Worm (Caenorhabditis elegans) whole organism, L1 larva: Measurements from ENCODE around the gene C53A5.11.

Experiments
- C04F5.9 ChIP-seq: sonication (generic microtip); optimal IDR thresholded peaks from 2 replicates; lab custom pipeline; 2016; ENCODE audit warnings: missing genetic modification characterization, missing compliant biosample characterization
- C34B4.2 ChIP-seq: sonication (generic microtip); optimal IDR thresholded peaks from 2 replicates; lab custom pipeline; 2017; ENCODE audit warnings: mild to moderate bottlenecking, missing genetic modification characterization, missing compliant biosample characterization
- alr-1 ChIP-seq: fragments of 200-800 bp; sonication (Bioruptor generic); optimal IDR thresholded peaks from 2 replicates; lab custom pipeline; 2018; ENCODE audit warnings: borderline replicate concordance, mild to moderate bottlenecking, missing genetic modification characterization, missing compliant biosample characterization
- ama-1 ChIP-seq: fragments of 150-350 bp; optimal IDR thresholded peaks from 2 replicates; lab custom pipeline; 2014
- blmp-1 ChIP-seq: fragments of 150-350 bp; optimal IDR thresholded peaks from 2 replicates; lab custom pipeline; 2014; ENCODE audit warnings: missing biosample characterization, missing genetic modification characterization
- ceh-8 ChIP-seq: fragments of 200-800 bp; sonication (Bioruptor generic); optimal IDR thresholded peaks from 2 replicates; lab custom pipeline; 2018; ENCODE audit warnings: mild to moderate bottlenecking, missing genetic modification characterization, moderate library complexity, missing compliant biosample characterization
- ceh-82 ChIP-seq, 3 experiments: fragments of 150-350 bp in 1 of 3; sonication (generic microtip) in 2 of 3; optimal IDR thresholded peaks; 2 replicates each; lab custom pipeline; 2014 to 2017; ENCODE audit warnings: missing biosample characterization in 3 of 3, missing genetic modification characterization in 3 of 3
- ceh-90 ChIP-seq: sonication (generic microtip); optimal IDR thresholded peaks from 2 replicates; lab custom pipeline; 2016; ENCODE audit warnings: missing genetic modification characterization, missing compliant biosample characterization
- ces-1 ChIP-seq: fragments of 150-350 bp; optimal IDR thresholded peaks from 2 replicates; lab custom pipeline; 2014; ENCODE audit warnings: missing biosample characterization, missing genetic modification reagents, missing genetic modification characterization
- efl-3 ChIP-seq: fragments of 200-800 bp; sonication (Bioruptor generic); optimal IDR thresholded peaks from 2 replicates; lab custom pipeline; 2018; ENCODE audit warnings: mild to moderate bottlenecking, missing genetic modification characterization, missing compliant biosample characterization
- ets-5 ChIP-seq: fragments of 200-800 bp; sonication (Bioruptor generic); IDR thresholded peaks from 2 replicates; pipeline ENCODE4 v1.3.6; 2022; ENCODE audit warnings: missing genetic modification characterization, missing compliant biosample characterization
- fkh-4 ChIP-seq: sonication (generic microtip); optimal IDR thresholded peaks from 2 replicates; lab custom pipeline; 2016; ENCODE audit warnings: missing compliant biosample characterization, missing genetic modification characterization, borderline replicate concordance
- hlh-17 ChIP-seq: fragments of 200-800 bp; sonication (Bioruptor generic); optimal IDR thresholded peaks from 2 replicates; lab custom pipeline; 2018; ENCODE audit warnings: missing genetic modification characterization, mild to moderate bottlenecking, missing compliant biosample characterization, moderate library complexity, borderline replicate concordance
- hlh-4 ChIP-seq: sonication (generic microtip); optimal IDR thresholded peaks from 2 replicates; lab custom pipeline; 2016; ENCODE audit warnings: mild to moderate bottlenecking, missing genetic modification characterization, missing compliant biosample characterization
- hpl-2 ChIP-seq: fragments of 150-350 bp; optimal IDR thresholded peaks from 2 replicates; lab custom pipeline; 2014; ENCODE audit warnings: missing biosample characterization, missing genetic modification reagents, missing genetic modification characterization
- irx-1 ChIP-seq: sonication (generic microtip); optimal IDR thresholded peaks from 2 replicates; lab custom pipeline; 2016; ENCODE audit warnings: missing genetic modification characterization, missing compliant biosample characterization
- isw-1 ChIP-seq: fragments of 200-800 bp; sonication (Bioruptor generic); IDR thresholded peaks from 2 replicates; pipeline ENCODE4 v1.3.6; 2022; ENCODE audit warnings: missing genetic modification characterization, missing compliant biosample characterization
- jun-1 ChIP-seq: fragments of 150-350 bp; optimal IDR thresholded peaks from 2 replicates; lab custom pipeline; 2014; ENCODE audit warnings: missing biosample characterization, missing genetic modification reagents, missing genetic modification characterization
- lin-15B ChIP-seq: fragments of 150-350 bp; sonication (generic microtip); optimal IDR thresholded peaks from 3 replicates; lab custom pipeline; 2014; ENCODE audit warnings: missing biosample characterization, missing genetic modification characterization
- lin-35 ChIP-seq, 2 experiments: fragments of 150-350 bp; optimal IDR thresholded peaks; 2 replicates each; lab custom pipeline; 2014; ENCODE audit warnings: missing biosample characterization in 2 of 2, missing genetic modification characterization in 2 of 2, missing genetic modification reagents in 2 of 2
- lin-39 ChIP-seq: fragments of 150-350 bp; optimal IDR thresholded peaks from 2 replicates; lab custom pipeline; 2014; ENCODE audit warnings: missing biosample characterization, missing genetic modification reagents, missing genetic modification characterization
- lsy-2 ChIP-seq, 2 experiments: fragments of 150-350 bp; optimal IDR thresholded peaks; 2 replicates each; lab custom pipeline; 2014; ENCODE audit warnings: missing biosample characterization in 2 of 2, missing genetic modification characterization in 2 of 2
- mab-9 ChIP-seq: fragments of 200-800 bp; sonication (Bioruptor generic); IDR thresholded peaks from 2 replicates; pipeline ENCODE4 v1.3.6; 2022; ENCODE audit warnings: missing genetic modification reagents, missing genetic modification characterization, missing compliant biosample characterization
- mdl-1 ChIP-seq, 2 experiments: fragments of 150-350 bp; optimal IDR thresholded peaks; 2 replicates each; lab custom pipeline; 2014 to 2017; ENCODE audit warnings: missing biosample characterization in 2 of 2, missing genetic modification characterization in 2 of 2, inconsistent platforms in 1 of 2
- mep-1 ChIP-seq: fragments of 150-350 bp; optimal IDR thresholded peaks from 2 replicates; lab custom pipeline; 2014; ENCODE audit warnings: missing biosample characterization, missing genetic modification characterization
- nhr-11 ChIP-seq: fragments of 150-350 bp; optimal IDR thresholded peaks from 2 replicates; lab custom pipeline; 2014; ENCODE audit warnings: missing biosample characterization, missing genetic modification characterization
- nhr-12 ChIP-seq: sonication (generic microtip); optimal IDR thresholded peaks from 2 replicates; lab custom pipeline; 2017; ENCODE audit warnings: missing biosample characterization, missing genetic modification characterization
- nhr-19 ChIP-seq: fragments of 200-800 bp; sonication (Bioruptor generic); conservative IDR thresholded peaks from 2 replicates; pipeline ENCODE4 v1.3.6; 2022; ENCODE audit warnings: missing genetic modification characterization, missing compliant biosample characterization
- nhr-237 ChIP-seq: fragments of 150-350 bp; optimal IDR thresholded peaks from 2 replicates; lab custom pipeline; 2014; ENCODE audit warnings: missing biosample characterization, missing genetic modification characterization
- nhr-28 ChIP-seq: fragments of 150-350 bp; optimal IDR thresholded peaks from 2 replicates; lab custom pipeline; 2014; ENCODE audit warnings: missing biosample characterization, missing genetic modification characterization
- nhr-47 ChIP-seq: sonication (generic microtip); optimal IDR thresholded peaks from 2 replicates; lab custom pipeline; 2016; ENCODE audit warnings: mild to moderate bottlenecking, missing genetic modification characterization, moderate library complexity, missing compliant biosample characterization
- nhr-71 ChIP-seq: sonication (generic microtip); optimal IDR thresholded peaks from 2 replicates; lab custom pipeline; 2016; ENCODE audit warnings: mild to moderate bottlenecking, missing genetic modification characterization, moderate library complexity, missing compliant biosample characterization
- nhr-76 ChIP-seq: sonication (generic microtip); optimal IDR thresholded peaks from 2 replicates; lab custom pipeline; 2017; ENCODE audit warnings: missing biosample characterization, missing genetic modification characterization
- nhr-84 ChIP-seq: sonication (generic microtip); optimal IDR thresholded peaks from 2 replicates; lab custom pipeline; 2017; ENCODE audit warnings: missing biosample characterization, missing genetic modification characterization
- pag-3 ChIP-seq: sonication (generic microtip); optimal IDR thresholded peaks from 2 replicates; lab custom pipeline; 2017; ENCODE audit warnings: missing genetic modification characterization, mild to moderate bottlenecking, missing compliant biosample characterization, antibody characterized with exemption, borderline replicate concordance; ENCODE audit not compliant: insufficient read depth
- pax-3 ChIP-seq: fragments of 200-800 bp; sonication (Bioruptor generic); optimal IDR thresholded peaks from 2 replicates; lab custom pipeline; 2018; ENCODE audit warnings: mild to moderate bottlenecking, missing genetic modification characterization, moderate library complexity, missing compliant biosample characterization
- skn-1 ChIP-seq: fragments of 150-350 bp; optimal IDR thresholded peaks from 2 replicates; lab custom pipeline; 2014; ENCODE audit warnings: missing biosample characterization, missing genetic modification characterization
- snu-23 ChIP-seq: sonication (generic microtip); optimal IDR thresholded peaks from 2 replicates; lab custom pipeline; 2016; ENCODE audit warnings: missing genetic modification characterization, missing compliant biosample characterization
- tbx-2 ChIP-seq: sonication (generic microtip); optimal IDR thresholded peaks from 2 replicates; lab custom pipeline; 2016; ENCODE audit warnings: missing genetic modification characterization, missing compliant biosample characterization
- unc-130 ChIP-seq: fragments of 150-350 bp; optimal IDR thresholded peaks from 2 replicates; lab custom pipeline; 2017; ENCODE audit warnings: missing biosample characterization, missing genetic modification characterization, inconsistent platforms
- unc-30 ChIP-seq: sonication (generic microtip); optimal IDR thresholded peaks from 2 replicates; lab custom pipeline; 2017; ENCODE audit warnings: missing biosample characterization, missing genetic modification characterization
- unc-62 ChIP-seq: fragments of 150-350 bp; optimal IDR thresholded peaks from 2 replicates; lab custom pipeline; 2014; ENCODE audit warnings: missing biosample characterization, missing genetic modification reagents, missing genetic modification characterization
- unc-86 ChIP-seq: sonication (generic microtip); optimal IDR thresholded peaks from 2 replicates; lab custom pipeline; 2016; ENCODE audit warnings: missing genetic modification characterization, missing compliant biosample characterization
- unc-98 ChIP-seq: fragments of 200-800 bp; sonication (Bioruptor generic); IDR thresholded peaks from 2 replicates; pipeline ENCODE4 v1.3.6; 2022; ENCODE audit warnings: missing genetic modification characterization, missing compliant biosample characterization
- vab-15 ChIP-seq: sonication (generic microtip); optimal IDR thresholded peaks from 2 replicates; lab custom pipeline; 2017; ENCODE audit warnings: missing genotype, mild to moderate bottlenecking, missing genetic modification characterization, missing compliant biosample characterization
- zag-1 ChIP-seq: fragments of 150-350 bp; optimal IDR thresholded peaks from 2 replicates; lab custom pipeline; 2014; ENCODE audit warnings: missing biosample characterization, missing genetic modification characterization
- ztf-11 ChIP-seq, 2 experiments: sonication (generic microtip); optimal IDR thresholded peaks; 2 replicates each; lab custom pipeline; 2016 to 2017; ENCODE audit warnings: missing genetic modification characterization in 2 of 2, missing biosample characterization in 1 of 2, missing compliant biosample characterization in 1 of 2
- ztf-4 ChIP-seq: fragments of 150-350 bp; optimal IDR thresholded peaks from 2 replicates; lab custom pipeline; 2014; ENCODE audit warnings: missing biosample characterization, missing genetic modification characterization

The C53A5.11 gene

DNA sequence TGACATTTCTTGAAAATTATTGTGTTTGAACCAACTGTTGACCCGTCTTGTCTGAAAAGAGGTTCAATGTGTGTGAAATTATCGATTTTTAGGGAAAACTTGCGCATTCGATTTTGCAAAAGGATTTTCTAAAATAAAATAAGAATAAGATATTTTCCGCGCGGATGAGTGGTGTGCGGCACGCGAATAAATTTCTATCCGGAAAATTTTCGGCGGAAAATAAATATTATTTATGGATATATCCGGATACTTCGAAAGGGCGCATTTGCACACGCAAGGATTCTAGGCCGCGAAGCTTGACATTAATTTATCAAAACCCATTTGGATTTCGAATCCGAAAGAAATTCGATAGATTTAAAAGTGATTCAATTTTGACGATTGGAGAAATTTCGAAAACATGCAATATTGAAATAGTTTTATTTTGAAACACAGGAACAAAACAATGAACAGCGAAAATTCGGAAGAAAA is 16.8 kb upstream of the C53A5.11 start, which contains the start of gene rike-1 (continued):
- TF ChIP-seq hlh-4 (no peak), blmp-1 (tag; lab: Kevin White, UChicago) (peak; percentile 52), nhr-11 (tag; lab: Kevin White, UChicago) (no peak), lsy-2 (tag; optimal IDR thresholded peaks at IDR 0.05; lab: Kevin White, UChicago) (peak in 1 of 2 experiments; percentile 56), skn-1 (tag; lab: Kevin White, UChicago) (no peak), pax-3 (no peak), hlh-17 (GFP tag; lab: Kevin White, UChicago) (no peak), snu-23 (GFP tag; lab: Kevin White, UChicago) (peak; percentile 2), nhr-76 (tag; lab: Kevin White, UChicago) (no peak), ceh-82 (tag; optimal IDR thresholded peaks at IDR 0.05; lab: Kevin White, UChicago) (no peak), nhr-12 (no peak), hpl-2 (GFP tag; lab: Kevin White, UChicago) (no peak), nhr-237 (tag; lab: Kevin White, UChicago) (no peak), nhr-71 (tag; lab: Kevin White, UChicago) (peak; percentile 42), zag-1 (tag; lab: Kevin White, UChicago) (no peak), unc-86 (tag; lab: Kevin White, UChicago) (no peak), pag-3 (tag; lab: Kevin White, UChicago) (no peak), ztf-4 (tag; lab: Kevin White, UChicago) (no peak), ceh-8 (GFP tag; lab: Kevin White, UChicago) (no peak), nhr-84 (tag; lab: Kevin White, UChicago) (no peak), unc-98 (GFP tag; lab: Robert Waterston, UW) (no peak), jun-1 (tag; lab: Kevin White, UChicago) (no peak), ets-5 (no peak), nhr-47 (tag; lab: Kevin White, UChicago) (peak; percentile 21), C34B4.2 (tag; lab: Kevin White, UChicago) (no peak), unc-30 (tag; lab: Kevin White, UChicago) (no peak), mab-9 (GFP tag; lab: Robert Waterston, UW) (no peak), unc-62 (GFP tag; lab: Kevin White, UChicago) (no peak), mep-1 (tag; lab: Kevin White, UChicago) (no peak), ztf-11 (tag; optimal IDR thresholded peaks at IDR 0.05; lab: Kevin White, UChicago) (no peak), tbx-2 (tag; lab: Kevin White, UChicago) (no peak), ces-1 (GFP tag; lab: Kevin White, UChicago) (no peak), unc-130 (tag; lab: Kevin White, UChicago) (no peak), irx-1 (tag; lab: Kevin White, UChicago) (no peak), C04F5.9 (tag; lab: Kevin White, UChicago) (no peak), mdl-1 (tag; optimal IDR thresholded peaks at IDR 0.05; lab: Kevin White, UChicago) (no peak), lin-39 (tag; lab: Kevin White, UChicago) (no peak), ceh-90 (tag; lab: Kevin White, UChicago) (no peak), ama-1 (lab: Kevin White, UChicago) (no peak), efl-3 (GFP tag; lab: Kevin White, UChicago) (no peak), vab-15 (tag; lab: Kevin White, UChicago) (no peak), lin-15B (peak; percentile 14), nhr-28 (no peak), nhr-19 (no peak), alr-1 (tag; lab: Kevin White, UChicago) (no peak), isw-1 (GFP tag; lab: Robert Waterston, UW) (no peak), fkh-4 (tag; lab: Kevin White, UChicago) (no peak), lin-35 (GFP tag; optimal IDR thresholded peaks at IDR 0.05; lab: Kevin White, UChicago) (peak in 1 of 2 experiments; percentile 2)
